Worm (Caenorhabditis elegans): ENCODE data around the gene C44B12.6.

- no peak for TF ChIP-seq dpl-1 (GFP tag; optimal IDR thresholded peaks at IDR 0.05)
- TF ChIP-seq pha-4 (GFP tag; IDR thresholded peaks at IDR 0.05): no peak
- TF ChIP-seq pha-4 (tag; optimal IDR thresholded peaks at IDR 0.05): no peak
- TF ChIP-seq Y5F2A.4 (GFP tag; optimal IDR thresholded peaks at IDR 0.05): no peak
- TF ChIP-seq lsy-2 (tag; optimal IDR thresholded peaks at IDR 0.05): no peak
- TF ChIP-seq nhr-42 (GFP tag; IDR thresholded peaks at IDR 0.05): no peak
- no peak for TF ChIP-seq ama-1 (optimal IDR thresholded peaks at IDR 0.05)
- TF ChIP-seq nhr-10 (tag; optimal IDR thresholded peaks at IDR 0.05): no peak
- TF ChIP-seq unc-130 (GFP tag; optimal IDR thresholded peaks at IDR 0.05): no peak
- no peak for TF ChIP-seq ztf-11 (tag; optimal IDR thresholded peaks at IDR 0.05)
- no peak for TF ChIP-seq dmd-8 (GFP tag; IDR thresholded peaks at IDR 0.05)
- no peak for TF ChIP-seq snpc-4 (tag; optimal IDR thresholded peaks at IDR 0.05)
- TF ChIP-seq pqm-1 (tag; optimal IDR thresholded peaks at IDR 0.05): no peak
- TF ChIP-seq saeg-2 (GFP tag; IDR thresholded peaks at IDR 0.05): no peak
Measured at ce11 chrIV:1163126-1163525, 26.6 kb upstream of the C44B12.6 start, which contains the start of gene C50A2.7.
